Fruit fly (Drosophila melanogaster) whole organism, prepupa: ENCODE data around the gene Spn28Da.
A peak's percentile ranks its signal among the peaks of the same experiment; 100 is the strongest.

Experiments
- CG10631 ChIP-seq: fragments of 200-800 bp; sonication (Bioruptor generic); optimal IDR thresholded peaks from 2 replicates; lab custom pipeline; 2016; ENCODE audit warnings: missing biosample characterization, missing genetic modification characterization
- CG10669 ChIP-seq: fragments of 200-800 bp; sonication (Bioruptor generic); optimal IDR thresholded peaks from 3 replicates; lab custom pipeline; 2018; ENCODE audit warnings: missing biosample characterization, mild to moderate bottlenecking, missing genetic modification characterization, moderate library complexity
- CG11294 ChIP-seq: fragments of 200-800 bp; sonication (Bioruptor generic); IDR thresholded peaks from 2 replicates; pipeline ENCODE4 v1.3.6; 2022; ENCODE audit warnings: missing biosample characterization, missing genetic modification characterization
- CG11762 ChIP-seq: fragments of 200-800 bp; sonication (Bioruptor generic); optimal IDR thresholded peaks from 3 replicates; lab custom pipeline; 2016; ENCODE audit warnings: missing biosample characterization, missing genetic modification characterization; ENCODE audit not compliant: insufficient read depth
- CG15336 ChIP-seq: fragments of 200-800 bp; sonication (Bioruptor generic); IDR thresholded peaks from 2 replicates; pipeline ENCODE4 v1.3.6; 2022; ENCODE audit warnings: missing biosample characterization, missing genetic modification characterization
- CG1621 ChIP-seq: fragments of 200-800 bp; sonication (Bioruptor generic); optimal IDR thresholded peaks from 3 replicates; lab custom pipeline; 2018; ENCODE audit warnings: missing biosample characterization, mild to moderate bottlenecking, missing genetic modification characterization
- CG16779 ChIP-seq: fragments of 200-800 bp; sonication (Bioruptor generic); optimal IDR thresholded peaks from 3 replicates; lab custom pipeline; 2017; ENCODE audit warnings: missing biosample characterization, mild to moderate bottlenecking, missing genetic modification characterization
- CG3032 ChIP-seq: fragments of 200-800 bp; optimal IDR thresholded peaks from 2 replicates; lab custom pipeline; 2019; ENCODE audit warnings: missing biosample characterization, mild to moderate bottlenecking, missing genetic modification characterization, moderate library complexity
- CG31627 ChIP-seq: fragments of 200-800 bp; sonication (Bioruptor generic); optimal IDR thresholded peaks from 3 replicates; lab custom pipeline; 2016; ENCODE audit warnings: missing biosample characterization, missing genetic modification characterization
- CG32006 ChIP-seq: fragments of 200-800 bp; sonication (Bioruptor generic); optimal IDR thresholded peaks from 3 replicates; lab custom pipeline; 2017; ENCODE audit warnings: missing biosample characterization, mild to moderate bottlenecking, missing genetic modification characterization
- CG3919 ChIP-seq: fragments of 200-800 bp; sonication (Bioruptor generic); optimal IDR thresholded peaks from 3 replicates; lab custom pipeline; 2016; ENCODE audit warnings: missing biosample characterization, missing genetic modification characterization
- CG4318 ChIP-seq: fragments of 200-800 bp; sonication (Bioruptor generic); optimal IDR thresholded peaks from 3 replicates; lab custom pipeline; 2017; ENCODE audit warnings: missing biosample characterization, mild to moderate bottlenecking, missing genetic modification characterization
- CG6163 ChIP-seq: fragments of 200-800 bp; sonication (Bioruptor generic); IDR thresholded peaks from 3 replicates; pipeline ENCODE4 v1.3.6; 2022; ENCODE audit warnings: missing biosample characterization, missing genetic modification characterization
- CG6276 ChIP-seq: fragments of 200-800 bp; sonication (Bioruptor generic); optimal IDR thresholded peaks from 2 replicates; lab custom pipeline; 2017; ENCODE audit warnings: missing biosample characterization, mild to moderate bottlenecking, missing genetic modification characterization
- CG6854 ChIP-seq: fragments of 200-800 bp; sonication (Bioruptor generic); optimal IDR thresholded peaks from 2 replicates; lab custom pipeline; 2017; ENCODE audit warnings: missing biosample characterization, mild to moderate bottlenecking, missing genetic modification characterization
- CG8119 ChIP-seq: fragments of 200-800 bp; sonication (Bioruptor generic); IDR thresholded peaks from 3 replicates; pipeline ENCODE4 v1.3.6; 2022; ENCODE audit warnings: missing biosample characterization, missing genetic modification characterization
- CG8319 ChIP-seq: fragments of 200-800 bp; sonication (Bioruptor generic); optimal IDR thresholded peaks from 3 replicates; lab custom pipeline; 2016; ENCODE audit warnings: missing biosample characterization, missing genetic modification characterization
- Eip75B ChIP-seq: fragments of 200-800 bp; sonication (Bioruptor generic); optimal IDR thresholded peaks from 3 replicates; lab custom pipeline; 2016; ENCODE audit warnings: missing biosample characterization, missing genetic modification characterization
- Eip78C ChIP-seq: fragments of 200-800 bp; sonication (Bioruptor generic); peaks from one replicate; lab custom pipeline; 2016; ENCODE audit warnings: missing biosample characterization, missing genetic modification characterization
- Eip93F ChIP-seq: fragments of 200-800 bp; sonication (Bioruptor generic); optimal IDR thresholded peaks from 2 replicates; lab custom pipeline; 2016; ENCODE audit warnings: missing biosample characterization, mild to moderate bottlenecking, missing genetic modification characterization
- Ets21C ChIP-seq: fragments of 200-800 bp; sonication (Bioruptor generic); optimal IDR thresholded peaks from 3 replicates; lab custom pipeline; 2016; ENCODE audit warnings: missing biosample characterization, missing genetic modification characterization
- Hr38 ChIP-seq: sonication (Bioruptor generic); optimal IDR thresholded peaks from 2 replicates; lab custom pipeline; 2016; ENCODE audit warnings: missing biosample characterization, missing genetic modification characterization
- Hr4 ChIP-seq: fragments of 200-800 bp; sonication (Bioruptor generic); optimal IDR thresholded peaks from 3 replicates; lab custom pipeline; 2016; ENCODE audit warnings: missing biosample characterization, missing genetic modification characterization
- OdsH ChIP-seq: fragments of 200-800 bp; sonication (Bioruptor generic); optimal IDR thresholded peaks from 3 replicates; lab custom pipeline; 2016; ENCODE audit warnings: missing biosample characterization, missing genetic modification characterization
- Sox102F ChIP-seq: fragments of 200-800 bp; sonication (Bioruptor generic); optimal IDR thresholded peaks from 2 replicates; lab custom pipeline; 2016; ENCODE audit warnings: missing biosample characterization, mild to moderate bottlenecking, missing genetic modification characterization
- Sox14 ChIP-seq: fragments of 200-800 bp; sonication (Bioruptor generic); optimal IDR thresholded peaks from 3 replicates; lab custom pipeline; 2016; ENCODE audit warnings: missing biosample characterization, missing genetic modification characterization
- Sox15 ChIP-seq: fragments of 200-800 bp; sonication (Bioruptor generic); optimal IDR thresholded peaks from 3 replicates; lab custom pipeline; 2016; ENCODE audit warnings: missing biosample characterization, missing genetic modification characterization
- achi ChIP-seq: fragments of 200-800 bp; sonication (Bioruptor generic); optimal IDR thresholded peaks from 3 replicates; lab custom pipeline; 2016; ENCODE audit warnings: missing biosample characterization, missing genetic modification characterization
- acj6 ChIP-seq: fragments of 200-800 bp; sonication (Bioruptor generic); optimal IDR thresholded peaks from 3 replicates; lab custom pipeline; 2016; ENCODE audit warnings: missing biosample characterization, missing genetic modification characterization
- cyc ChIP-seq: fragments of 200-800 bp; sonication (Bioruptor generic); optimal IDR thresholded peaks from 3 replicates; lab custom pipeline; 2016; ENCODE audit warnings: missing biosample characterization, missing genetic modification characterization
- dac ChIP-seq: fragments of 200-800 bp; sonication (Bioruptor generic); optimal IDR thresholded peaks from 2 replicates; lab custom pipeline; 2017; ENCODE audit warnings: missing biosample characterization, mild to moderate bottlenecking, missing genetic modification characterization
- dsx ChIP-seq: fragments of 200-800 bp; optimal IDR thresholded peaks from 3 replicates; lab custom pipeline; 2019; ENCODE audit warnings: missing biosample characterization, mild to moderate bottlenecking, missing genetic modification characterization, moderate library complexity; ENCODE audit not compliant: poor library complexity, severe bottlenecking
- esn ChIP-seq: fragments of 200-800 bp; sonication (Bioruptor generic); optimal IDR thresholded peaks from 2 replicates; lab custom pipeline; 2016; ENCODE audit warnings: missing biosample characterization, mild to moderate bottlenecking, missing genetic modification characterization, moderate library complexity
- fd85E ChIP-seq: fragments of 200-800 bp; sonication (Bioruptor generic); optimal IDR thresholded peaks from 3 replicates; lab custom pipeline; 2016; ENCODE audit warnings: missing biosample characterization, missing genetic modification characterization
- fkh ChIP-seq: fragments of 200-800 bp; sonication (Bioruptor generic); optimal IDR thresholded peaks from 3 replicates; lab custom pipeline; 2017; ENCODE audit warnings: missing biosample characterization, mild to moderate bottlenecking, missing genetic modification characterization, moderate library complexity
- net ChIP-seq: fragments of 200-800 bp; sonication (Bioruptor generic); optimal IDR thresholded peaks from 3 replicates; lab custom pipeline; 2016; ENCODE audit warnings: missing biosample characterization, missing genetic modification characterization
- pdm3 ChIP-seq: fragments of 200-800 bp; sonication (Bioruptor generic); optimal IDR thresholded peaks from 3 replicates; lab custom pipeline; 2016; ENCODE audit warnings: missing biosample characterization, missing genetic modification characterization
- salr ChIP-seq, 2 experiments: fragments of 200-800 bp; sonication (Bioruptor generic); optimal IDR thresholded peaks; 3 replicates each; lab custom pipeline; 2016 to 2018; ENCODE audit warnings: missing biosample characterization in 2 of 2, missing genetic modification characterization in 2 of 2, mild to moderate bottlenecking in 1 of 2

The Spn28Da gene

DNA sequence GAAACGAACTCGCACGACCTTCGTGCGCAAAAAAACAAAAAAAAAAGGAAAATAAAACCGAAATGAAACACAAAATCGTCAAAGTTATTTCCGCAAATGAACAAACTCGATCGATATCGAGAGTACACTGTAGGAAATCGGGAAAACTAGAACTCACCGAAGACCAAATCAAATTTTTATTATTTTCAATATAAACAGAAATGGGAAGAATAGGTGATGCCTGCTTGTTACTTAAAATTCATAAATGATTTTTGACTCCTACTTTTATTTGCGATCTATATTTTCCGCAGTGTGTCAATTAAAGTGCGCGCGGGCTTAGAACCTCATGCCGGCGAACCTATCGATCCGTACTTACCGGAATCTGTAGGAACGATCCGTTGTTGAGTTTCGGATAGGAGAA lies 13.3 kb downstream of the Spn28Da start (continued):
- TF ChIP-seq Hr38 (GFP tag; lab: Kevin White, UChicago) = no peak
- TF ChIP-seq Eip93F (GFP tag; lab: Kevin White, UChicago) = no peak
- TF ChIP-seq dac (GFP tag; lab: Kevin White, UChicago) = no peak
- TF ChIP-seq CG3919 (GFP tag; lab: Kevin White, UChicago) = peak; percentile 55
- peak; percentile 46 for TF ChIP-seq net (GFP tag; lab: Kevin White, UChicago)
- peak; percentile 57 for TF ChIP-seq esn
- no peak for TF ChIP-seq CG16779 (tag; lab: Kevin White, UChicago)

DNA sequence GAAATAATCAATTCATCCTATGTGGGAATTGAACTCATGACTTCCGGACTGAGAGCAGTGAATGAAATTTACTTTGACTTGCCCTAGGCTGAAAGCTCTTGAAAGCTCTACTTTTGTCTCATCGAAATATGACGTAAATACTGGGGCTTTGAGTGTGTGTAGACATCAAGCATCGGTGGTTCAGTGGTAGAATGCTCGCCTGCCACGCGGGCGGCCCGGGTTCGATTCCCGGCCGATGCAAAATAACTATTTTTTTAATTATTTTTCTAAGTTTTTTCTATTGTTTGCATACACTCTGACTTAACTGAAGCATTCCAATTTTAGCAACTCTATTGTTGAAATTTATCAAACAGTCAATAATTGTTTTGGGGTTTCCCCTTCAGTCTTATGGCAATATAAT lies 16.2 kb downstream of the Spn28Da start:
- TF ChIP-seq CG11294 (GFP tag; lab: Robert Waterston, UW) = no peak
- no peak for TF ChIP-seq Sox15 (GFP tag; lab: Kevin White, UChicago)
- TF ChIP-seq Eip75B = no peak
- TF ChIP-seq fkh (GFP tag; lab: Kevin White, UChicago) = no peak
- TF ChIP-seq net (GFP tag; lab: Kevin White, UChicago) = no peak

DNA sequence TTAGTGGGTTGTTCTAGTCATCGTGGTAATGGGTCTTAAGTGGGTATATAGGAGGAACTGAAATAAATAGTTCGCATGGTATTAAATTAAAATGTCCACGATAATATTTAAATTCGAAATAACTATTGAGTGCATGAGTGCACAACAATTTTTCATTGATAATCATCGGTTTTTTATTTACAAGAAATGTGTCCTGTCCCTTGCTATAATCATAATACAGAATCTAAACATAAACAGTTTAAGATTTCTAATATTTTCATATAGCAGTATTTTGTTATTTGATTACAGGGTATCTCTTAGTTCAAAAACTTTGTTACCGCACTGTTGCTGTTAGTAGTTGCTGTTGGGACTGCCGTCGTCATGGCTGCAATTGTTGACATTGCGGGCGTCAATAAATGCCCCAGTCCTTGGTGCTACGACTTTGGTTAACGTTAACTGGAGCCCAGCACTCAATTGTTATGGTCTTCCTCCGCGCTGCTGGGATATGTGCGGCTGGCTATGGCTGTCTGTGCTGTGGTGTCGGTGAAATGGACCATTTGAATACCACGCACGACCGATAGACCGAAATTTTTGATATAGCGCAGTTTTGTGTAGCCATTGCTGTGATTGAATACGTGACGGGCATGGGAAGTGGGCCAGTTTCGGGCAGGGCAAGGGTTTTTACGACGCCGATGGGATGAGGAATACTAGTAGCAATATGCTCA lies 17.0 kb downstream of the Spn28Da start:
- TF ChIP-seq Hr38 (GFP tag; lab: Kevin White, UChicago) = no peak
- peak; percentile 26; the same call in 1 of the 3 replicates for TF ChIP-seq CG8119
- TF ChIP-seq fd85E (GFP tag; lab: Kevin White, UChicago) = no peak
- TF ChIP-seq CG6854 (GFP tag; lab: Kevin White, UChicago) = no peak
- TF ChIP-seq acj6 (GFP tag; lab: Kevin White, UChicago) = peak; percentile 27
- peak; percentile 36 for TF ChIP-seq OdsH (GFP tag; lab: Kevin White, UChicago)
- no peak for TF ChIP-seq CG8319 (GFP tag; lab: Kevin White, UChicago)
- TF ChIP-seq Sox14 (GFP tag; lab: Kevin White, UChicago) = peak; percentile 6
- no peak for TF ChIP-seq fkh (GFP tag; lab: Kevin White, UChicago)
- TF ChIP-seq cyc = no peak
- no peak for TF ChIP-seq Eip93F (GFP tag; lab: Kevin White, UChicago)
- TF ChIP-seq esn = no peak
- peak; percentile 6 for TF ChIP-seq dsx (GFP tag; lab: Kevin White, UChicago)
- TF ChIP-seq CG6163 (GFP tag; lab: Robert Waterston, UW) = 0 out of 3 replicates have a peak, but pooled peaks have one; percentile 26
- TF ChIP-seq CG32006 (GFP tag; lab: Kevin White, UChicago) = peak; percentile 67
- TF ChIP-seq CG10669 = no peak
- no peak for TF ChIP-seq Ets21C (GFP tag; lab: Kevin White, UChicago)
- peak; percentile 32 for TF ChIP-seq CG10631 (GFP tag; lab: Kevin White, UChicago)
- TF ChIP-seq CG11294 (GFP tag; lab: Robert Waterston, UW) = no peak
- peak; percentile 41; the same call in 1 of the 2 replicates for TF ChIP-seq CG15336 (GFP tag; lab: Robert Waterston, UW)
- no peak for TF ChIP-seq CG3032 (tag; lab: Kevin White, UChicago)
- TF ChIP-seq CG4318 (GFP tag; lab: Kevin White, UChicago) = peak; percentile 41
- peak; percentile 16 for TF ChIP-seq pdm3 (GFP tag; lab: Kevin White, UChicago)
- no peak for TF ChIP-seq CG31627 (GFP tag; lab: Kevin White, UChicago)
- no peak for TF ChIP-seq net (GFP tag; lab: Kevin White, UChicago)
- TF ChIP-seq CG11762 (GFP tag; lab: Kevin White, UChicago) = no peak
- TF ChIP-seq achi (GFP tag; lab: Kevin White, UChicago) = peak; percentile 21
- TF ChIP-seq Sox102F (GFP tag; lab: Kevin White, UChicago) = no peak
- peak; percentile 3 for TF ChIP-seq CG6276 (GFP tag; lab: Kevin White, UChicago)
- no peak for TF ChIP-seq CG1621 (tag; lab: Kevin White, UChicago)
- peak; percentile 45 for TF ChIP-seq Hr4 (GFP tag; lab: Kevin White, UChicago)
- TF ChIP-seq CG16779 (tag; lab: Kevin White, UChicago) = no peak
- TF ChIP-seq Eip78C (GFP tag; lab: Kevin White, UChicago) = peak; percentile 69
- TF ChIP-seq salr (GFP tag; optimal IDR thresholded peaks at IDR 0.05; lab: Kevin White, UChicago) = peak in 1 of 2 experiments; percentile 28
- TF ChIP-seq, all 60 proteins: peak for 16
